Fruit fly (Drosophila melanogaster) whole organism, embryonic: Measurements from ENCODE around the gene eya.

Experiments used
- ATbp ChIP-seq: fragments of 200-800 bp; sonication (Bioruptor generic); optimal IDR thresholded peaks from 2 replicates; lab custom pipeline; 2017; ENCODE audit warnings: missing biosample characterization, mild to moderate bottlenecking, missing genetic modification characterization, missing genetic modification reagents
- CG10267 ChIP-seq: fragments of 200-800 bp; sonication (Bioruptor generic); optimal IDR thresholded peaks from 2 replicates; lab custom pipeline; 2018; ENCODE audit warnings: missing biosample characterization, mild to moderate bottlenecking, missing genetic modification characterization, moderate library complexity
- CG10543 ChIP-seq: fragments of 200-800 bp; sonication (Bioruptor generic); optimal IDR thresholded peaks from 3 replicates; lab custom pipeline; 2017; ENCODE audit warnings: missing biosample characterization, mild to moderate bottlenecking, missing genetic modification characterization, moderate library complexity
- CG11398 ChIP-seq: fragments of 200-800 bp; sonication (Bioruptor generic); optimal IDR thresholded peaks from 2 replicates; lab custom pipeline; 2016; ENCODE audit warnings: missing biosample characterization, missing genetic modification characterization
- CG11695 ChIP-seq: fragments of 200-800 bp; sonication (Bioruptor generic); IDR thresholded peaks from 3 replicates; pipeline ENCODE4 v1.3.6; 2022; ENCODE audit warnings: missing biosample characterization, missing genetic modification characterization
- CG15073 ChIP-seq: fragments of 200-800 bp; sonication (Bioruptor generic); optimal IDR thresholded peaks from 2 replicates; lab custom pipeline; 2016; ENCODE audit warnings: missing biosample characterization, missing genetic modification characterization
- CG1529 ChIP-seq: fragments of 200-800 bp; sonication (Bioruptor generic); optimal IDR thresholded peaks from 3 replicates; lab custom pipeline; 2018; ENCODE audit warnings: missing biosample characterization, missing genetic modification characterization
- CG1647 ChIP-seq: fragments of 200-800 bp; sonication (Bioruptor generic); optimal IDR thresholded peaks from 3 replicates; lab custom pipeline; 2016; ENCODE audit warnings: missing biosample characterization, missing genetic modification characterization
- CG17829 ChIP-seq: fragments of 200-800 bp; optimal IDR thresholded peaks from 2 replicates; lab custom pipeline; 2019; ENCODE audit warnings: missing biosample characterization, mild to moderate bottlenecking, missing genetic modification characterization, moderate library complexity
- CG18476 ChIP-seq: fragments of 200-800 bp; sonication (Bioruptor generic); optimal IDR thresholded peaks from 2 replicates; lab custom pipeline; 2016; ENCODE audit warnings: missing biosample characterization, mild to moderate bottlenecking, missing genetic modification characterization
- CG18619 ChIP-seq: fragments of 200-800 bp; sonication (Bioruptor generic); optimal IDR thresholded peaks from 3 replicates; lab custom pipeline; 2017; ENCODE audit warnings: missing biosample characterization, mild to moderate bottlenecking, missing genetic modification characterization
- CG2199 ChIP-seq: fragments of 200-800 bp; sonication (Bioruptor generic); IDR thresholded peaks from 3 replicates; pipeline ENCODE4 v1.3.6; 2022; ENCODE audit warnings: missing biosample characterization, missing genetic modification characterization
- CG3281 ChIP-seq: fragments of 200-800 bp; sonication (Bioruptor generic); optimal IDR thresholded peaks from 3 replicates; lab custom pipeline; 2017; ENCODE audit warnings: missing biosample characterization, mild to moderate bottlenecking, missing genetic modification characterization
- CG33557 ChIP-seq: fragments of 200-800 bp; sonication (Bioruptor generic); optimal IDR thresholded peaks from 2 replicates; lab custom pipeline; 2019; ENCODE audit warnings: missing biosample characterization, mild to moderate bottlenecking, missing genetic modification characterization, moderate library complexity
- CG4360 ChIP-seq: fragments of 200-800 bp; sonication (Bioruptor generic); IDR thresholded peaks from 2 replicates; pipeline ENCODE4 v1.3.6; 2022; ENCODE audit warnings: missing biosample characterization, missing genetic modification characterization
- CG4707 ChIP-seq: fragments of 200-800 bp; sonication (Bioruptor generic); optimal IDR thresholded peaks from 2 replicates; lab custom pipeline; 2018; ENCODE audit warnings: missing biosample characterization, mild to moderate bottlenecking, missing genetic modification characterization, moderate library complexity
- CG6765 ChIP-seq: fragments of 200-800 bp; sonication (Bioruptor generic); optimal IDR thresholded peaks from 3 replicates; lab custom pipeline; 2017; ENCODE audit warnings: missing biosample characterization, mild to moderate bottlenecking, missing genetic modification characterization
- CG6813 ChIP-seq: fragments of 200-800 bp; sonication (Bioruptor generic); optimal IDR thresholded peaks from 2 replicates; lab custom pipeline; 2017; ENCODE audit warnings: missing biosample characterization, missing genetic modification characterization, mild to moderate bottlenecking, moderate library complexity, missing genetic modification reagents
- CG7839 ChIP-seq: fragments of 200-800 bp; sonication (Bioruptor generic); optimal IDR thresholded peaks from 3 replicates; lab custom pipeline; 2018; ENCODE audit warnings: missing biosample characterization, mild to moderate bottlenecking, missing genetic modification characterization, moderate library complexity
- CG9215 ChIP-seq: fragments of 200-800 bp; sonication (Bioruptor generic); IDR thresholded peaks from 2 replicates; pipeline ENCODE4 v1.3.6; 2022; ENCODE audit warnings: missing biosample characterization, missing genetic modification characterization
- CG9609 ChIP-seq: fragments of 200-800 bp; sonication (Bioruptor generic); optimal IDR thresholded peaks from 3 replicates; lab custom pipeline; 2016; ENCODE audit warnings: missing biosample characterization, missing genetic modification characterization
- CHES-1-like ChIP-seq: fragments of 200-800 bp; sonication (Bioruptor generic); optimal IDR thresholded peaks from 2 replicates; lab custom pipeline; 2016; ENCODE audit warnings: missing biosample characterization, missing genetic modification characterization
- CrebB ChIP-seq: fragments of 200-800 bp; sonication (Bioruptor generic); optimal IDR thresholded peaks from 3 replicates; lab custom pipeline; 2018; ENCODE audit warnings: missing biosample characterization, mild to moderate bottlenecking, missing genetic modification characterization
- D ChIP-seq, 2 experiments: fragments of 200-800 bp in 1 of 2; fragments of >200 bp in 1 of 2; sonication (Bioruptor generic) in 1 of 2; optimal IDR thresholded peaks; 2 replicates in 1 of 2; 3 replicates in 1 of 2; lab custom pipeline; 2017; ENCODE audit warnings: mild to moderate bottlenecking in 1 of 2, missing biosample characterization in 1 of 2, missing genetic modification characterization in 1 of 2, missing genetic modification reagents in 1 of 2
- Hmr ChIP-seq: fragments of 200-800 bp; sonication (Bioruptor generic); optimal IDR thresholded peaks from 3 replicates; lab custom pipeline; 2017; ENCODE audit warnings: mild to moderate bottlenecking, missing biosample characterization, missing genetic modification reagents, missing genetic modification characterization
- Hmx ChIP-seq: fragments of 200-800 bp; sonication (Bioruptor generic); optimal IDR thresholded peaks from 2 replicates; lab custom pipeline; 2016; ENCODE audit warnings: missing biosample characterization, missing genetic modification characterization
- Kr ChIP-seq: fragments of 200-800 bp; sonication (Bioruptor generic); optimal IDR thresholded peaks from 2 replicates; lab custom pipeline; 2017; ENCODE audit warnings: missing biosample characterization, mild to moderate bottlenecking, missing genetic modification characterization
- PHDP ChIP-seq: fragments of 200-800 bp; sonication (Bioruptor generic); optimal IDR thresholded peaks from 3 replicates; lab custom pipeline; 2018; ENCODE audit warnings: missing biosample characterization, mild to moderate bottlenecking, missing genetic modification characterization, moderate library complexity
- Ssrp ChIP-seq: fragments of 200-800 bp; sonication (Bioruptor generic); optimal IDR thresholded peaks from 2 replicates; lab custom pipeline; 2018; ENCODE audit warnings: missing biosample characterization, mild to moderate bottlenecking, missing genetic modification characterization, moderate library complexity
- Usf ChIP-seq: fragments of 200-800 bp; sonication (Bioruptor generic); optimal IDR thresholded peaks from 2 replicates; lab custom pipeline; 2017; ENCODE audit warnings: missing genotype, missing biosample characterization, missing genetic modification characterization
- Xrp1 ChIP-seq: fragments of 200-800 bp; sonication (Bioruptor generic); IDR thresholded peaks from 2 replicates; pipeline ENCODE4 v1.3.6; 2022; ENCODE audit warnings: missing biosample characterization, missing genetic modification characterization
- bsh ChIP-seq, 2 experiments: fragments of 200-800 bp; sonication (Bioruptor generic); optimal IDR thresholded peaks; 2 replicates each; lab custom pipeline; 2017 to 2018; ENCODE audit warnings: mild to moderate bottlenecking in 2 of 2, missing biosample characterization in 2 of 2, missing genetic modification characterization in 2 of 2, moderate library complexity in 1 of 2
- da ChIP-seq: fragments of 200-800 bp; sonication (Bioruptor generic); optimal IDR thresholded peaks from 2 replicates; lab custom pipeline; 2016; ENCODE audit warnings: missing biosample characterization, missing genetic modification characterization
- esg ChIP-seq: fragments of 200-800 bp; sonication (Bioruptor generic); conservative IDR thresholded peaks from 2 replicates; pipeline ENCODE4 v1.3.6; 2022; ENCODE audit warnings: missing biosample characterization, missing genetic modification characterization
- ftz-f1 ChIP-seq: fragments of 200-800 bp; sonication (Bioruptor generic); optimal IDR thresholded peaks from 2 replicates; lab custom pipeline; 2016; ENCODE audit warnings: missing biosample characterization, missing genetic modification characterization
- gce ChIP-seq: fragments of 200-800 bp; sonication (Bioruptor generic); IDR thresholded peaks from 3 replicates; pipeline ENCODE4 v1.3.6; 2022; ENCODE audit warnings: missing biosample characterization, missing genetic modification characterization
- gem ChIP-seq: fragments of 200-800 bp; sonication (Bioruptor generic); optimal IDR thresholded peaks from 2 replicates; lab custom pipeline; 2019; ENCODE audit warnings: missing biosample characterization, mild to moderate bottlenecking, missing genetic modification characterization, moderate library complexity
- ind ChIP-seq: fragments of 200-800 bp; sonication (Bioruptor generic); optimal IDR thresholded peaks from 3 replicates; lab custom pipeline; 2016; ENCODE audit warnings: missing biosample characterization, missing genetic modification characterization
- insv ChIP-seq, 2 experiments: fragments of 200-800 bp; sonication (Bioruptor generic); optimal IDR thresholded peaks; 3 replicates each; lab custom pipeline; 2016 to 2018; ENCODE audit warnings: missing biosample characterization in 2 of 2, missing genetic modification characterization in 2 of 2
- odd ChIP-seq: fragments of 200-800 bp; sonication (Bioruptor generic); optimal IDR thresholded peaks from 2 replicates; lab custom pipeline; 2017; ENCODE audit warnings: missing biosample characterization, mild to moderate bottlenecking, missing genetic modification characterization
- pnt ChIP-seq: fragments of 200-800 bp; sonication (Bioruptor generic); optimal IDR thresholded peaks from 3 replicates; lab custom pipeline; 2016; ENCODE audit warnings: missing biosample characterization, missing genetic modification characterization
- rib ChIP-seq: fragments of 200-800 bp; sonication (Bioruptor generic); IDR thresholded peaks from 2 replicates; pipeline ENCODE4 v1.3.6; 2022; ENCODE audit warnings: missing biosample characterization, missing genetic modification characterization
- row ChIP-seq: fragments of 200-800 bp; sonication (Bioruptor generic); IDR thresholded peaks from 3 replicates; pipeline ENCODE4 v1.3.6; 2022; ENCODE audit warnings: missing biosample characterization, missing genetic modification characterization
- scrt ChIP-seq: fragments of 200-800 bp; sonication (Bioruptor generic); optimal IDR thresholded peaks from 2 replicates; lab custom pipeline; 2018; ENCODE audit warnings: missing biosample characterization, mild to moderate bottlenecking, missing genetic modification characterization, moderate library complexity
- stwl ChIP-seq: fragments of 200-800 bp; sonication (Bioruptor generic); optimal IDR thresholded peaks from 3 replicates; lab custom pipeline; 2018; ENCODE audit warnings: missing biosample characterization, mild to moderate bottlenecking, missing genetic modification characterization, moderate library complexity
- sug ChIP-seq: fragments of 200-800 bp; optimal IDR thresholded peaks from 2 replicates; lab custom pipeline; 2019; ENCODE audit warnings: missing biosample characterization, mild to moderate bottlenecking, missing genetic modification characterization, moderate library complexity
- zen ChIP-seq: fragments of 200-800 bp; sonication (Bioruptor generic); optimal IDR thresholded peaks from 3 replicates; lab custom pipeline; 2018; ENCODE audit warnings: missing biosample characterization, mild to moderate bottlenecking, missing genetic modification characterization, moderate library complexity
- zf30C ChIP-seq: fragments of 200-800 bp; sonication (Bioruptor generic); optimal IDR thresholded peaks from 3 replicates; lab custom pipeline; 2018; ENCODE audit warnings: missing biosample characterization, mild to moderate bottlenecking, missing genetic modification characterization

eya gene

dm6 chr2L:6479226-6479906, 67.4 kb downstream of the eya start (continued):
- TF ChIP-seq insv (GFP tag; optimal IDR thresholded peaks at IDR 0.05; lab: Kevin White, UChicago) (peak in 1 of 2 experiments; percentile 28), CG7839 (tag; lab: Kevin White, UChicago) (no peak), odd (GFP tag; lab: Kevin White, UChicago) (peak; percentile 28), CG6765 (GFP tag; lab: Kevin White, UChicago) (peak; percentile 61), CG1647 (GFP tag; lab: Kevin White, UChicago) (no peak), Kr (GFP tag; lab: Kevin White, UChicago) (no peak), CG3281 (GFP tag; lab: Kevin White, UChicago) (peak; percentile 43), CG9215 (GFP tag; lab: Robert Waterston, UW) (peak; percentile 84), gem (peak; percentile 35), CG9609 (GFP tag; lab: Kevin White, UChicago) (no peak), CG4707 (GFP tag; lab: Kevin White, UChicago) (peak; percentile 49), CG11398 (GFP tag; lab: Kevin White, UChicago) (no peak), ftz-f1 (peak; percentile 25), ATbp (GFP tag; lab: Kevin White, UChicago) (peak; percentile 80), CG18619 (GFP tag; lab: Kevin White, UChicago) (peak; percentile 34), ind (GFP tag; lab: Kevin White, UChicago) (peak; percentile 9), Usf (GFP tag; lab: Kevin White, UChicago) (no peak), rib (no peak), Ssrp (peak; percentile 13), stwl (tag; lab: Kevin White, UChicago) (peak; percentile 33), Hmr (GFP tag; lab: Kevin White, UChicago) (peak; percentile 61), CG17829 (tag; lab: Kevin White, UChicago) (no peak), CHES-1-like (GFP tag; lab: Kevin White, UChicago) (peak; percentile 39), bsh (GFP tag; optimal IDR thresholded peaks at IDR 0.05; lab: Kevin White, UChicago) (peak; percentile 11 to 21), Hmx (GFP tag; lab: Kevin White, UChicago) (no peak), CG6813 (peak; percentile 69), CrebB (peak; percentile 82), da (GFP tag; lab: Kevin White, UChicago) (no peak), pnt (GFP tag; lab: Kevin White, UChicago) (peak; percentile 9), zf30C (no peak), scrt (GFP tag; lab: Kevin White, UChicago) (peak; percentile 97), CG11695 (GFP tag; lab: Robert Waterston, UW) (peak; percentile 41; the same call in 2 of the 3 replicates), CG10267 (tag; lab: Kevin White, UChicago) (peak; percentile 8), CG1529 (peak; percentile 19), esg (GFP tag; lab: Robert Waterston, UW) (no peak), gce (GFP tag; lab: Robert Waterston, UW) (peak; percentile 55; the same call in 1 of the 3 replicates), row (GFP tag; lab: Robert Waterston, UW) (peak; percentile 36; the same call in 2 of the 3 replicates), CG15073 (GFP tag; lab: Kevin White, UChicago) (no peak), zen (tag; lab: Kevin White, UChicago) (no peak), CG10543 (GFP tag; lab: Kevin White, UChicago) (peak; percentile 83), PHDP (tag; lab: Kevin White, UChicago) (peak; percentile 55), CG33557 (peak; percentile 33), CG4360 (GFP tag; lab: Robert Waterston, UW) (peak; percentile 23; the same call in 1 of the 2 replicates), D (optimal IDR thresholded peaks at IDR 0.05; lab: Kevin White, UChicago) (no peak), D (GFP tag; optimal IDR thresholded peaks at IDR 0.05; lab: Kevin White, UChicago) (peak; percentile 20), sug (peak; percentile 66), CG2199 (GFP tag; lab: Robert Waterston, UW) (no peak), Xrp1 (GFP tag; lab: Robert Waterston, UW) (peak; percentile 20; the same call in 1 of the 2 replicates), CG18476 (GFP tag; lab: Kevin White, UChicago) (peak; percentile 4)
